Worm (Caenorhabditis elegans) whole organism, L1 larva: Measurements from ENCODE around the gene cyn-13.
"Not testable (repeated sequence)": the region's sequence is repeated elsewhere in the genome, so short reads cannot be mapped to it uniquely, and the experiment has no call there.

Source experiments
- F16B12.6 ChIP-seq: fragments of 150-350 bp; optimal IDR thresholded peaks from 2 replicates; lab custom pipeline; 2014; ENCODE audit warnings: missing biosample characterization, missing genetic modification characterization
- ama-1 ChIP-seq: fragments of 150-350 bp; optimal IDR thresholded peaks from 2 replicates; lab custom pipeline; 2014
- hlh-17 ChIP-seq: fragments of 200-800 bp; sonication (Bioruptor generic); optimal IDR thresholded peaks from 2 replicates; lab custom pipeline; 2018; ENCODE audit warnings: missing genetic modification characterization, mild to moderate bottlenecking, missing compliant biosample characterization, moderate library complexity, borderline replicate concordance
- mdl-1 ChIP-seq, 2 experiments: fragments of 150-350 bp; optimal IDR thresholded peaks; 2 replicates each; lab custom pipeline; 2014 to 2017; ENCODE audit warnings: missing biosample characterization in 2 of 2, missing genetic modification characterization in 2 of 2, inconsistent platforms in 1 of 2
- nhr-237 ChIP-seq: fragments of 150-350 bp; optimal IDR thresholded peaks from 2 replicates; lab custom pipeline; 2014; ENCODE audit warnings: missing biosample characterization, missing genetic modification characterization
- nhr-47 ChIP-seq: sonication (generic microtip); optimal IDR thresholded peaks from 2 replicates; lab custom pipeline; 2016; ENCODE audit warnings: mild to moderate bottlenecking, missing genetic modification characterization, moderate library complexity, missing compliant biosample characterization
- nhr-76 ChIP-seq: sonication (generic microtip); optimal IDR thresholded peaks from 2 replicates; lab custom pipeline; 2017; ENCODE audit warnings: missing biosample characterization, missing genetic modification characterization
- sptf-1 ChIP-seq: fragments of 150-350 bp; optimal IDR thresholded peaks from 2 replicates; lab custom pipeline; 2014; ENCODE audit warnings: missing biosample characterization, missing genetic modification characterization
- zag-1 ChIP-seq: fragments of 150-350 bp; optimal IDR thresholded peaks from 2 replicates; lab custom pipeline; 2014; ENCODE audit warnings: missing biosample characterization, missing genetic modification characterization

DNA sequence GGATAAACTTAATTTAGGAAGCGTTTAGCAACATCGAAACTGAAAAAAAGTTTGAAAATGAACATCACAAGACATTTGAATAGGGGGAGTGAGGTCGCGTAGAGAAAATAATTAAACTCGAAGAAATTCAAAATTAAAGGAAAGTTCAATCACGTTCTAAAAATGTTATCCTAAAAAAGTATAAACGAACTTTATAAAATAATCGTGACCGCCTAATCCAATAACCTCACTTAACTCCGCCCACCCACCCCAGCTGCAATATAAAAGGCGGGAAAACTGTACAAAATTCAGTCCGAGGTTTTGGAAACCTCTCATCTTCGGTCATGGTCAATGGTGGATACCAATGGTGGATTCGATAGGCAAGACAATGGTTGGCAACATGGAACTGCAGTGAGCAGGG, 51.5 kb downstream of the cyn-13 start, which contains the start of gene Y116A8C.465:
- TF ChIP-seq nhr-76 (tag; lab: Kevin White, UChicago); ama-1 (lab: Kevin White, UChicago); F16B12.6 (tag; lab: Kevin White, UChicago); mdl-1 (tag; optimal IDR thresholded peaks at IDR 0.05; lab: Kevin White, UChicago); hlh-17; nhr-47; zag-1 (tag; lab: Kevin White, UChicago); sptf-1 (tag; lab: Kevin White, UChicago); nhr-237: not testable (repeated sequence)
